Fruit fly (Drosophila melanogaster) whole organism, embryonic: ENCODE results near the gene path.

Experiments used
- CG10147 ChIP-seq: fragments of 200-800 bp; sonication (Bioruptor generic); optimal IDR thresholded peaks from 2 replicates; lab custom pipeline; 2019; ENCODE audit warnings: missing biosample characterization, mild to moderate bottlenecking, missing genetic modification characterization, moderate library complexity
- CG1024 ChIP-seq: fragments of 200-800 bp; sonication (Bioruptor generic); IDR thresholded peaks from 2 replicates; pipeline ENCODE4 v1.3.6; 2022; ENCODE audit warnings: missing biosample characterization, missing genetic modification characterization
- CG10267 ChIP-seq: fragments of 200-800 bp; sonication (Bioruptor generic); optimal IDR thresholded peaks from 2 replicates; lab custom pipeline; 2018; ENCODE audit warnings: missing biosample characterization, mild to moderate bottlenecking, missing genetic modification characterization, moderate library complexity
- CG10979 ChIP-seq: fragments of 200-800 bp; sonication (Bioruptor generic); optimal IDR thresholded peaks from 2 replicates; lab custom pipeline; 2018; ENCODE audit warnings: missing biosample characterization, mild to moderate bottlenecking, missing genetic modification characterization, moderate library complexity
- CG1233 ChIP-seq: fragments of 200-800 bp; sonication (Bioruptor generic); optimal IDR thresholded peaks from 4 replicates; lab custom pipeline; 2018; ENCODE audit warnings: missing biosample characterization, mild to moderate bottlenecking, missing genetic modification characterization
- CG12942 ChIP-seq: fragments of 200-800 bp; sonication (Bioruptor generic); optimal IDR thresholded peaks from 3 replicates; lab custom pipeline; 2016; ENCODE audit warnings: missing biosample characterization, missing genetic modification characterization
- CG13624 ChIP-seq: fragments of 200-800 bp; sonication (Bioruptor generic); optimal IDR thresholded peaks from 2 replicates; lab custom pipeline; 2016; ENCODE audit warnings: missing biosample characterization, missing genetic modification characterization
- CG14965 ChIP-seq: fragments of 200-800 bp; sonication (Bioruptor generic); optimal IDR thresholded peaks from 2 replicates; lab custom pipeline; 2016; ENCODE audit warnings: missing biosample characterization, missing genetic modification characterization, borderline replicate concordance
- CG15269 ChIP-seq: fragments of 200-800 bp; sonication (Bioruptor generic); optimal IDR thresholded peaks from 2 replicates; lab custom pipeline; 2018; ENCODE audit warnings: missing biosample characterization, mild to moderate bottlenecking, missing genetic modification characterization, moderate library complexity
- CG15479 ChIP-seq: fragments of 200-800 bp; sonication (Bioruptor generic); optimal IDR thresholded peaks from 3 replicates; lab custom pipeline; 2019; ENCODE audit warnings: missing biosample characterization, mild to moderate bottlenecking, missing genetic modification characterization, moderate library complexity
- CG16863 ChIP-seq: fragments of 200-800 bp; sonication (Bioruptor generic); optimal IDR thresholded peaks from 3 replicates; lab custom pipeline; 2016; ENCODE audit warnings: missing biosample characterization, missing genetic modification characterization
- CG2889 ChIP-seq: fragments of 200-800 bp; sonication (Bioruptor generic); IDR thresholded peaks from 3 replicates; pipeline ENCODE4 v1.3.6; 2022; ENCODE audit warnings: missing biosample characterization, missing genetic modification characterization
- CG30020 ChIP-seq: fragments of 200-800 bp; optimal IDR thresholded peaks from 2 replicates; lab custom pipeline; 2019; ENCODE audit warnings: missing biosample characterization, mild to moderate bottlenecking, missing genetic modification characterization, moderate library complexity
- CG3065 ChIP-seq: fragments of 200-800 bp; sonication (Bioruptor generic); optimal IDR thresholded peaks from 2 replicates; lab custom pipeline; 2016; ENCODE audit warnings: missing biosample characterization, missing genetic modification characterization
- CG31441 ChIP-seq: fragments of 200-800 bp; sonication (Bioruptor generic); IDR thresholded peaks from 2 replicates; pipeline ENCODE4 v1.3.6; 2022; ENCODE audit warnings: missing biosample characterization, missing genetic modification characterization
- CG32532 ChIP-seq: fragments of 200-800 bp; sonication (Bioruptor generic); IDR thresholded peaks from 2 replicates; pipeline ENCODE4 v1.3.6; 2022; ENCODE audit warnings: missing biosample characterization, missing genetic modification characterization
- CG32767 ChIP-seq: fragments of 200-800 bp; sonication (Bioruptor generic); IDR thresholded peaks from 2 replicates; pipeline ENCODE4 v1.3.6; 2022; ENCODE audit warnings: missing biosample characterization, missing genetic modification characterization
- CG34376 ChIP-seq: fragments of 200-800 bp; sonication (Bioruptor generic); optimal IDR thresholded peaks from 2 replicates; lab custom pipeline; 2018; ENCODE audit warnings: missing biosample characterization, mild to moderate bottlenecking, missing genetic modification characterization
- CG4617 ChIP-seq: fragments of 200-800 bp; sonication (Bioruptor generic); optimal IDR thresholded peaks from 3 replicates; lab custom pipeline; 2016; ENCODE audit warnings: missing biosample characterization, missing genetic modification characterization, borderline replicate concordance
- CG5180 ChIP-seq: fragments of 200-800 bp; sonication (Bioruptor generic); optimal IDR thresholded peaks from 3 replicates; lab custom pipeline; 2017; ENCODE audit warnings: missing biosample characterization, missing genetic modification characterization, mild to moderate bottlenecking, moderate library complexity, missing genetic modification reagents
- CG7987 ChIP-seq: fragments of 200-800 bp; sonication (Bioruptor generic); optimal IDR thresholded peaks from 2 replicates; lab custom pipeline; 2018; ENCODE audit warnings: missing biosample characterization, mild to moderate bottlenecking, missing genetic modification characterization, moderate library complexity
- CG8944 ChIP-seq: fragments of 200-800 bp; sonication (Bioruptor generic); optimal IDR thresholded peaks from 3 replicates; lab custom pipeline; 2016; ENCODE audit warnings: missing biosample characterization, missing genetic modification characterization
- CG9817 ChIP-seq: fragments of 200-800 bp; sonication (Bioruptor generic); optimal IDR thresholded peaks from 2 replicates; lab custom pipeline; 2018; ENCODE audit warnings: missing biosample characterization, mild to moderate bottlenecking, missing genetic modification characterization, moderate library complexity
- Camta ChIP-seq: fragments of 200-800 bp; sonication (Bioruptor generic); optimal IDR thresholded peaks from 2 replicates; lab custom pipeline; 2016; ENCODE audit warnings: missing biosample characterization, missing genetic modification characterization
- Deaf1 ChIP-seq: fragments of 200-800 bp; optimal IDR thresholded peaks from 3 replicates; lab custom pipeline; 2019; ENCODE audit warnings: missing biosample characterization, mild to moderate bottlenecking, missing genetic modification characterization, moderate library complexity
- ERR ChIP-seq: fragments of 200-800 bp; sonication (Bioruptor generic); optimal IDR thresholded peaks from 2 replicates; lab custom pipeline; 2016; ENCODE audit warnings: missing biosample characterization, missing genetic modification characterization
- Ets65A ChIP-seq: fragments of 200-800 bp; sonication (Bioruptor generic); peaks from one replicate; lab custom pipeline; 2016; ENCODE audit warnings: missing biosample characterization, missing genetic modification characterization
- Hand ChIP-seq: fragments of 200-800 bp; sonication (Bioruptor generic); optimal IDR thresholded peaks from 2 replicates; lab custom pipeline; 2017; ENCODE audit warnings: mild to moderate bottlenecking, missing biosample characterization, missing genetic modification reagents, missing genetic modification characterization
- HmgD ChIP-seq: fragments of 200-800 bp; sonication (Bioruptor generic); optimal IDR thresholded peaks from 3 replicates; lab custom pipeline; 2016; ENCODE audit warnings: missing biosample characterization, missing genetic modification characterization
- Hr39 ChIP-seq: fragments of >200 bp; optimal IDR thresholded peaks from 2 replicates; lab custom pipeline; 2017
- Sry-δ ChIP-seq: fragments of 200-800 bp; sonication (Bioruptor generic); optimal IDR thresholded peaks from 2 replicates; lab custom pipeline; 2016; ENCODE audit warnings: missing biosample characterization, missing genetic modification characterization
- Xrp1 ChIP-seq: fragments of 200-800 bp; sonication (Bioruptor generic); IDR thresholded peaks from 2 replicates; pipeline ENCODE4 v1.3.6; 2022; ENCODE audit warnings: missing biosample characterization, missing genetic modification characterization
- ara ChIP-seq: fragments of 200-800 bp; sonication (Bioruptor generic); IDR thresholded peaks from 2 replicates; pipeline ENCODE4 v1.3.6; 2022; ENCODE audit warnings: missing biosample characterization, missing genetic modification characterization
- cg ChIP-seq: fragments of 200-800 bp; sonication (Bioruptor generic); optimal IDR thresholded peaks from 3 replicates; lab custom pipeline; 2019; ENCODE audit warnings: missing biosample characterization, mild to moderate bottlenecking, missing genetic modification characterization, moderate library complexity
- fd96Cb ChIP-seq: fragments of 200-800 bp; sonication (Bioruptor generic); optimal IDR thresholded peaks from 2 replicates; lab custom pipeline; 2018; ENCODE audit warnings: missing biosample characterization, mild to moderate bottlenecking, missing genetic modification characterization, moderate library complexity
- gce ChIP-seq: fragments of 200-800 bp; sonication (Bioruptor generic); IDR thresholded peaks from 3 replicates; pipeline ENCODE4 v1.3.6; 2022; ENCODE audit warnings: missing biosample characterization, missing genetic modification characterization
- her ChIP-seq: fragments of 200-800 bp; sonication (Bioruptor generic); optimal IDR thresholded peaks from 2 replicates; lab custom pipeline; 2016; ENCODE audit warnings: missing biosample characterization, missing genetic modification characterization
- hkb ChIP-seq, 2 experiments: fragments of 200-800 bp in 1 of 2; fragments of >200 bp in 1 of 2; sonication (Bioruptor generic) in 1 of 2; IDR thresholded peaks in 1 of 2; optimal IDR thresholded peaks in 1 of 2; 2 replicates each; pipeline versions ENCODE4 v1.3.6 to Lab custom; 2017 to 2022; ENCODE audit warnings: missing biosample characterization in 1 of 2, missing genetic modification characterization in 1 of 2
- ind ChIP-seq: fragments of 200-800 bp; sonication (Bioruptor generic); optimal IDR thresholded peaks from 3 replicates; lab custom pipeline; 2016; ENCODE audit warnings: missing biosample characterization, missing genetic modification characterization
- lab ChIP-seq: fragments of 200-800 bp; sonication (Bioruptor generic); optimal IDR thresholded peaks from 3 replicates; lab custom pipeline; 2017; ENCODE audit warnings: missing biosample characterization, missing genetic modification characterization, mild to moderate bottlenecking, moderate library complexity, missing genetic modification reagents
- lbe ChIP-seq: fragments of 200-800 bp; sonication (Bioruptor generic); optimal IDR thresholded peaks from 2 replicates; lab custom pipeline; 2016; ENCODE audit warnings: missing biosample characterization, mild to moderate bottlenecking, missing genetic modification characterization
- lola ChIP-seq, 3 experiments: fragments of >200 bp in 2 of 3; fragments of 200-800 bp in 1 of 3; sonication (Bioruptor generic) in 1 of 3; optimal IDR thresholded peaks; 2 replicates each; lab custom pipeline; 2017 to 2019; ENCODE audit warnings: missing biosample characterization in 3 of 3, missing genetic modification characterization in 3 of 3, mild to moderate bottlenecking in 1 of 3, moderate library complexity in 1 of 3
- nau ChIP-seq: fragments of 200-800 bp; sonication (Bioruptor generic); optimal IDR thresholded peaks from 3 replicates; lab custom pipeline; 2017; ENCODE audit warnings: missing biosample characterization, mild to moderate bottlenecking, missing genetic modification characterization, missing genetic modification reagents
- so ChIP-seq: fragments of 200-800 bp; sonication (Bioruptor generic); IDR thresholded peaks from 3 replicates; pipeline ENCODE4 v1.3.6; 2022; ENCODE audit warnings: missing biosample characterization, missing genetic modification characterization
- sob ChIP-seq: fragments of 200-800 bp; sonication (Bioruptor generic); IDR thresholded peaks from 2 replicates; pipeline ENCODE4 v1.3.6; 2022; ENCODE audit warnings: missing biosample characterization, missing genetic modification characterization
- sr ChIP-seq: fragments of 200-800 bp; sonication (Bioruptor generic); IDR thresholded peaks from 3 replicates; pipeline ENCODE4 v1.3.6; 2022; ENCODE audit warnings: missing biosample characterization, missing genetic modification characterization
- stwl ChIP-seq: fragments of 200-800 bp; sonication (Bioruptor generic); optimal IDR thresholded peaks from 3 replicates; lab custom pipeline; 2018; ENCODE audit warnings: missing biosample characterization, mild to moderate bottlenecking, missing genetic modification characterization, moderate library complexity
- tna ChIP-seq: fragments of 200-800 bp; sonication (Bioruptor generic); IDR thresholded peaks from 2 replicates; pipeline ENCODE4 v1.3.6; 2022; ENCODE audit warnings: missing biosample characterization, missing genetic modification characterization; ENCODE audit not compliant: partially characterized antibody
- twi ChIP-seq: fragments of 200-800 bp; optimal IDR thresholded peaks from 2 replicates; lab custom pipeline; 2019; ENCODE audit warnings: missing biosample characterization, mild to moderate bottlenecking, missing genetic modification characterization, moderate library complexity
- vfl ChIP-seq: fragments of 200-800 bp; sonication (Bioruptor generic); optimal IDR thresholded peaks from 2 replicates; lab custom pipeline; 2016; ENCODE audit warnings: missing biosample characterization, missing genetic modification characterization

path gene

dm6 chr3L:9446731-9447238, 58.3 kb downstream of the path start, which contains the start of gene CG3529 (continued):
- TF ChIP-seq Hand (no peak), CG1024 (GFP tag; lab: Robert Waterston, UW) (no peak), CG32767 (GFP tag; lab: Robert Waterston, UW) (peak; percentile 29; the same call in 1 of the 2 replicates), CG31441 (GFP tag; lab: Robert Waterston, UW) (peak; percentile 40; the same call in 1 of the 2 replicates), CG12942 (no peak), Deaf1 (no peak), CG10147 (GFP tag; lab: Kevin White, UChicago) (peak; percentile 8), ind (no peak), CG16863 (GFP tag; lab: Kevin White, UChicago) (no peak), CG10979 (no peak), gce (no peak), fd96Cb (peak; percentile 16), CG10267 (peak; percentile 43), CG1233 (GFP tag; lab: Kevin White, UChicago) (no peak), CG4617 (peak; percentile 84), nau (GFP tag; lab: Kevin White, UChicago) (peak; percentile 7), CG15479 (GFP tag; lab: Kevin White, UChicago) (no peak), Hr39 (lab: Kevin White, UChicago) (no peak), stwl (tag; lab: Kevin White, UChicago) (peak; percentile 69), CG9817 (tag; lab: Kevin White, UChicago) (peak; percentile 30), vfl (GFP tag; lab: Kevin White, UChicago) (no peak), cg (GFP tag; lab: Kevin White, UChicago) (no peak), CG3065 (GFP tag; lab: Kevin White, UChicago) (no peak), ara (no peak), Ets65A (GFP tag; lab: Kevin White, UChicago) (peak; percentile 62), CG2889 (GFP tag; lab: Robert Waterston, UW) (no peak), CG34376 (GFP tag; lab: Kevin White, UChicago) (no peak), so (GFP tag; lab: Robert Waterston, UW) (0 out of 3 replicates have a peak, but pooled peaks have one; percentile 28), lola (GFP tag; optimal IDR thresholded peaks at IDR 0.05; lab: Kevin White, UChicago) (peak in 1 of 3 experiments; percentile 1), Camta (GFP tag; lab: Kevin White, UChicago) (peak; percentile 25), CG13624 (GFP tag; lab: Kevin White, UChicago) (peak; percentile 32), Sry-δ (peak; percentile 23), CG30020 (tag; lab: Kevin White, UChicago) (peak; percentile 31), hkb (optimal IDR thresholded peaks at IDR 0.05; lab: Kevin White, UChicago) (no peak), hkb (GFP tag; IDR thresholded peaks at IDR 0.05; lab: Robert Waterston, UW) (0 out of 2 replicates have a peak, but pooled peaks have one; percentile 23), ERR (GFP tag; lab: Kevin White, UChicago) (no peak), CG32532 (GFP tag; lab: Robert Waterston, UW) (peak; percentile 47), her (GFP tag; lab: Kevin White, UChicago) (peak; percentile 78), HmgD (GFP tag; lab: Kevin White, UChicago) (peak; percentile 19), CG8944 (peak; percentile 10), CG15269 (tag; lab: Kevin White, UChicago) (peak; percentile 1), Xrp1 (GFP tag; lab: Robert Waterston, UW) (no peak), CG7987 (GFP tag; lab: Kevin White, UChicago) (peak; percentile 4), tna (GFP tag; lab: Robert Waterston, UW) (no peak), sob (GFP tag; lab: Robert Waterston, UW) (no peak), CG5180 (GFP tag; lab: Kevin White, UChicago) (peak; percentile 45), CG14965 (GFP tag; lab: Kevin White, UChicago) (no peak), lbe (GFP tag; lab: Kevin White, UChicago) (peak; percentile 29), lab (GFP tag; lab: Kevin White, UChicago) (peak; percentile 23), sr (GFP tag; lab: Robert Waterston, UW) (peak; percentile 62; the same call in 2 of the 3 replicates), twi (tag; lab: Kevin White, UChicago) (no peak)
